Fruit fly (Drosophila melanogaster) whole organism, embryonic: ENCODE data around the gene Mgstl.
A peak's percentile ranks its signal among the peaks of the same experiment; 100 is the strongest.

Experiments used
- Ada2b ChIP-seq: fragments of 200-800 bp; sonication (Bioruptor generic); IDR thresholded peaks from 2 replicates; pipeline ENCODE4 v1.3.6; 2022; ENCODE audit warnings: missing biosample characterization, missing genetic modification characterization
- Antp ChIP-seq: fragments of 200-800 bp; sonication (Bioruptor generic); optimal IDR thresholded peaks from 3 replicates; lab custom pipeline; 2016; ENCODE audit warnings: missing biosample characterization, missing genetic modification characterization
- Bdp1 ChIP-seq: fragments of 200-800 bp; sonication (Bioruptor generic); optimal IDR thresholded peaks from 3 replicates; lab custom pipeline; 2016; ENCODE audit warnings: missing biosample characterization, missing genetic modification characterization
- BtbVII ChIP-seq: fragments of 200-800 bp; sonication (Bioruptor generic); optimal IDR thresholded peaks from 3 replicates; lab custom pipeline; 2017; ENCODE audit warnings: missing biosample characterization, mild to moderate bottlenecking, missing genetic modification characterization
- CG10366 ChIP-seq: fragments of 200-800 bp; sonication (Bioruptor generic); IDR thresholded peaks from 2 replicates; pipeline ENCODE4 v1.3.6; 2022; ENCODE audit warnings: missing biosample characterization, missing genetic modification characterization
- CG10431 ChIP-seq: fragments of 200-800 bp; sonication (Bioruptor generic); optimal IDR thresholded peaks from 3 replicates; lab custom pipeline; 2018; ENCODE audit warnings: missing biosample characterization, mild to moderate bottlenecking, missing genetic modification characterization
- CG10462 ChIP-seq: fragments of 200-800 bp; sonication (Bioruptor generic); optimal IDR thresholded peaks from 2 replicates; lab custom pipeline; 2016; ENCODE audit warnings: missing biosample characterization, missing genetic modification characterization
- CG15269 ChIP-seq: fragments of 200-800 bp; sonication (Bioruptor generic); optimal IDR thresholded peaks from 2 replicates; lab custom pipeline; 2018; ENCODE audit warnings: missing biosample characterization, mild to moderate bottlenecking, missing genetic modification characterization, moderate library complexity
- CG15514 ChIP-seq: fragments of 200-800 bp; sonication (Bioruptor generic); optimal IDR thresholded peaks from 3 replicates; lab custom pipeline; 2017; ENCODE audit warnings: missing biosample characterization, missing genetic modification characterization, mild to moderate bottlenecking, moderate library complexity, missing genetic modification reagents
- CG17802 ChIP-seq: fragments of 200-800 bp; sonication (Bioruptor generic); optimal IDR thresholded peaks from 2 replicates; lab custom pipeline; 2018; ENCODE audit warnings: missing biosample characterization, mild to moderate bottlenecking, missing genetic modification characterization, moderate library complexity
- CG2120 ChIP-seq: fragments of 200-800 bp; sonication (Bioruptor generic); optimal IDR thresholded peaks from 3 replicates; lab custom pipeline; 2016; ENCODE audit warnings: missing biosample characterization, missing genetic modification characterization
- CG3407 ChIP-seq: fragments of 200-800 bp; sonication (Bioruptor generic); optimal IDR thresholded peaks from 2 replicates; lab custom pipeline; 2018; ENCODE audit warnings: missing biosample characterization, mild to moderate bottlenecking, missing genetic modification characterization
- CG3847 ChIP-seq: fragments of 200-800 bp; sonication (Bioruptor generic); IDR thresholded peaks from 2 replicates; pipeline ENCODE4 v1.3.6; 2022; ENCODE audit warnings: missing biosample characterization, missing genetic modification characterization
- CG4424 ChIP-seq: fragments of 200-800 bp; sonication (Bioruptor generic); optimal IDR thresholded peaks from 3 replicates; lab custom pipeline; 2016; ENCODE audit warnings: missing biosample characterization, missing genetic modification characterization
- CG6813 ChIP-seq: fragments of 200-800 bp; sonication (Bioruptor generic); optimal IDR thresholded peaks from 2 replicates; lab custom pipeline; 2017; ENCODE audit warnings: missing biosample characterization, missing genetic modification characterization, mild to moderate bottlenecking, moderate library complexity, missing genetic modification reagents
- CG7271 ChIP-seq: fragments of 200-800 bp; sonication (Bioruptor generic); optimal IDR thresholded peaks from 2 replicates; lab custom pipeline; 2018; ENCODE audit warnings: missing biosample characterization, mild to moderate bottlenecking, missing genetic modification characterization, moderate library complexity
- CG7556 ChIP-seq: fragments of 200-800 bp; sonication (Bioruptor generic); optimal IDR thresholded peaks from 2 replicates; lab custom pipeline; 2017; ENCODE audit warnings: missing biosample characterization, mild to moderate bottlenecking, missing genetic modification characterization
- CG8478 ChIP-seq: fragments of >200 bp; optimal IDR thresholded peaks from 2 replicates; lab custom pipeline; 2018
- CG9797 ChIP-seq: fragments of 200-800 bp; sonication (Bioruptor generic); optimal IDR thresholded peaks from 3 replicates; lab custom pipeline; 2018; ENCODE audit warnings: missing biosample characterization, mild to moderate bottlenecking, missing genetic modification characterization
- CkIIα-i1 ChIP-seq: fragments of 200-800 bp; sonication (Bioruptor generic); IDR thresholded peaks from 2 replicates; pipeline ENCODE4 v1.3.6; 2022; ENCODE audit warnings: missing biosample characterization, missing genetic modification characterization
- D19A ChIP-seq: fragments of 200-800 bp; optimal IDR thresholded peaks from 3 replicates; lab custom pipeline; 2019; ENCODE audit warnings: missing biosample characterization, mild to moderate bottlenecking, missing genetic modification characterization, moderate library complexity
- Hmx ChIP-seq: fragments of 200-800 bp; sonication (Bioruptor generic); optimal IDR thresholded peaks from 2 replicates; lab custom pipeline; 2016; ENCODE audit warnings: missing biosample characterization, missing genetic modification characterization
- Hr39 ChIP-seq: fragments of >200 bp; optimal IDR thresholded peaks from 2 replicates; lab custom pipeline; 2017
- NFAT ChIP-seq: fragments of 200-800 bp; sonication (Bioruptor generic); IDR thresholded peaks from 2 replicates; pipeline ENCODE4 v1.3.6; 2022; ENCODE audit warnings: missing biosample characterization, missing genetic modification characterization
- Nf-YA ChIP-seq: fragments of 200-800 bp; sonication (Bioruptor generic); IDR thresholded peaks from 2 replicates; pipeline ENCODE4 v1.3.6; 2022; ENCODE audit warnings: missing biosample characterization, missing genetic modification characterization
- Oaz ChIP-seq: fragments of 200-800 bp; sonication (Bioruptor generic); IDR thresholded peaks from 2 replicates; pipeline ENCODE4 v1.3.6; 2022; ENCODE audit warnings: missing biosample characterization, missing genetic modification characterization
- Oli ChIP-seq: fragments of 200-800 bp; sonication (Bioruptor generic); optimal IDR thresholded peaks from 2 replicates; lab custom pipeline; 2018; ENCODE audit warnings: missing biosample characterization, mild to moderate bottlenecking, missing genetic modification characterization, moderate library complexity
- Ravus ChIP-seq: fragments of 200-800 bp; sonication (Bioruptor generic); IDR thresholded peaks from 2 replicates; pipeline ENCODE4 v1.3.6; 2022; ENCODE audit warnings: missing biosample characterization, missing genetic modification characterization
- Scr ChIP-seq: fragments of 200-800 bp; sonication (Bioruptor generic); IDR thresholded peaks from 2 replicates; pipeline ENCODE4 v1.3.6; 2022; ENCODE audit warnings: missing biosample characterization, missing genetic modification characterization; ENCODE audit not compliant: partially characterized antibody
- Ssrp ChIP-seq: fragments of 200-800 bp; sonication (Bioruptor generic); optimal IDR thresholded peaks from 2 replicates; lab custom pipeline; 2018; ENCODE audit warnings: missing biosample characterization, mild to moderate bottlenecking, missing genetic modification characterization, moderate library complexity
- TFAM ChIP-seq: fragments of 200-800 bp; sonication (Bioruptor generic); optimal IDR thresholded peaks from 2 replicates; lab custom pipeline; 2017; ENCODE audit warnings: missing biosample characterization, missing genetic modification characterization, inconsistent platforms
- Trl ChIP-seq, 3 experiments: fragments of >200 bp in 2 of 3; fragments of 200-800 bp in 1 of 3; sonication (Bioruptor generic) in 1 of 3; optimal IDR thresholded peaks; 2 replicates in 1 of 3; 3 replicates in 2 of 3; lab custom pipeline; 2016 to 2017; ENCODE audit warnings: missing biosample characterization in 1 of 3, missing genetic modification characterization in 1 of 3
- ac ChIP-seq: fragments of 200-800 bp; sonication (Bioruptor generic); optimal IDR thresholded peaks from 3 replicates; lab custom pipeline; 2017; ENCODE audit warnings: missing biosample characterization, mild to moderate bottlenecking, missing genetic modification characterization
- aop ChIP-seq: fragments of 200-800 bp; sonication (Bioruptor generic); IDR thresholded peaks from 2 replicates; pipeline ENCODE4 v1.3.6; 2022; ENCODE audit warnings: missing biosample characterization, missing genetic modification characterization
- br ChIP-seq: fragments of >200 bp; optimal IDR thresholded peaks from 2 replicates; lab custom pipeline; 2017
- btn ChIP-seq: fragments of 200-800 bp; sonication (Bioruptor generic); optimal IDR thresholded peaks from 2 replicates; lab custom pipeline; 2016; ENCODE audit warnings: missing biosample characterization, missing genetic modification characterization
- chif ChIP-seq, 2 experiments: fragments of 200-800 bp; sonication (Bioruptor generic); optimal IDR thresholded peaks; 3 replicates each; lab custom pipeline; 2016; ENCODE audit warnings: missing biosample characterization in 2 of 2, missing genetic modification characterization in 2 of 2
- dati ChIP-seq: fragments of 200-800 bp; sonication (Bioruptor generic); IDR thresholded peaks from 2 replicates; pipeline ENCODE4 v1.3.6; 2022; ENCODE audit warnings: missing biosample characterization, missing genetic modification characterization
- disco-r ChIP-seq: fragments of 200-800 bp; sonication (Bioruptor generic); optimal IDR thresholded peaks from 2 replicates; lab custom pipeline; 2016; ENCODE audit warnings: missing biosample characterization, missing genetic modification characterization
- ems ChIP-seq: fragments of 200-800 bp; sonication (Bioruptor generic); optimal IDR thresholded peaks from 3 replicates; lab custom pipeline; 2016; ENCODE audit warnings: missing biosample characterization, missing genetic modification characterization
- hth ChIP-seq: fragments of >200 bp; optimal IDR thresholded peaks from 2 replicates; lab custom pipeline; 2017; ENCODE audit warnings: inconsistent platforms
- lmd ChIP-seq: fragments of 200-800 bp; sonication (Bioruptor generic); IDR thresholded peaks from 2 replicates; pipeline ENCODE4 v1.3.6; 2022; ENCODE audit warnings: missing biosample characterization, missing genetic modification characterization
- mirr ChIP-seq: fragments of 200-800 bp; sonication (Bioruptor generic); optimal IDR thresholded peaks from 3 replicates; lab custom pipeline; 2018; ENCODE audit warnings: missing biosample characterization, mild to moderate bottlenecking, missing genetic modification characterization
- otp ChIP-seq: fragments of 200-800 bp; sonication (Bioruptor generic); IDR thresholded peaks from 3 replicates; pipeline ENCODE4, ENCODE4 v1.3.6; 2022; ENCODE audit warnings: missing biosample characterization, missing genetic modification characterization
- p53 ChIP-seq: fragments of 200-800 bp; sonication (Bioruptor generic); optimal IDR thresholded peaks from 2 replicates; lab custom pipeline; 2016; ENCODE audit warnings: missing biosample characterization, missing genetic modification characterization
- sc ChIP-seq, 3 experiments: fragments of >200 bp in 2 of 3; fragments of 200-800 bp in 1 of 3; sonication (Bioruptor generic) in 1 of 3; optimal IDR thresholded peaks; 2 replicates in 2 of 3; 3 replicates in 1 of 3; lab custom pipeline; 2017; ENCODE audit warnings: mild to moderate bottlenecking in 1 of 3, missing biosample characterization in 1 of 3, missing genetic modification characterization in 1 of 3, missing genetic modification reagents in 1 of 3
- sima ChIP-seq: fragments of 200-800 bp; sonication (Bioruptor generic); optimal IDR thresholded peaks from 2 replicates; lab custom pipeline; 2016; ENCODE audit warnings: missing biosample characterization, missing genetic modification characterization
- tio ChIP-seq: fragments of 200-800 bp; sonication (Bioruptor generic); optimal IDR thresholded peaks from 2 replicates; lab custom pipeline; 2017; ENCODE audit warnings: missing biosample characterization, missing genetic modification characterization, inconsistent platforms
- tll ChIP-seq, 2 experiments: fragments of 200-800 bp in 1 of 2; fragments of >200 bp in 1 of 2; sonication (Bioruptor generic) in 1 of 2; optimal IDR thresholded peaks; 2 replicates each; lab custom pipeline; 2017 to 2019; ENCODE audit warnings: missing biosample characterization in 2 of 2, missing genetic modification characterization in 2 of 2, mild to moderate bottlenecking in 1 of 2, moderate library complexity in 1 of 2
- usp ChIP-seq: fragments of >200 bp; optimal IDR thresholded peaks from 2 replicates; lab custom pipeline; 2017; ENCODE audit warnings: missing biosample characterization, missing genetic modification characterization
- wor ChIP-seq: fragments of 200-800 bp; sonication (Bioruptor generic); IDR thresholded peaks from 2 replicates; pipeline ENCODE4 v1.3.6; 2022; ENCODE audit warnings: missing biosample characterization, missing genetic modification characterization

The Mgstl gene

DNA sequence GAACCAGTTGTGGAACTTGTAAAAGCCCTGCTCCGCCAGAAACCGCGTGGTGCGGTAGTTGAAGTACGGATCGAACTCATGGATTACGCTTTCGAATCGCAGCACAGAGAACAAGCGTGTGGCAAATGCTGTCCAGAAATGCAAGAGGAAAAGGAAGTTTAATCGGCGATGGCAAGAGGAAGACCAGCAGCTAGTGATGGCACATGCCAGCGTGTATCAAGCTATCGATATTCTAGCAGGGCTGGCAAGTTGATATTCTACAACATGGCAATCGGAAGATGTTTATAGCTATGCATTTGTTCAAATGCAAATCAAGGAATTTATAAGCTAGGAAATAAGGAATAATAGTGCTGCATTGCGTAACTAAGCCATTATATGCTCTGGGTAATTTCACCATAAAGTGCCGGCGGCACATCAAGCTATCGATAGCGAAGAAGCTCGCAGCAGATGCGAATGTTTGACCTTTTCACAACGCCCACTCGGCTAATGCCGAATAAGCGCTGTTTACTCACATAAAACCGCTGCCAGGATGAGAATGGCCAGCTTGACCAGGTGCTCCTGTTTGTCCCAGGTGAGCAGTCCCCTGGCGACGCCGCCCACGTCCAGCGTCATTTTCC, 11.3 kb downstream of the Mgstl start:
- TF ChIP-seq Bdp1 (GFP tag; lab: Kevin White, UChicago) (peak; percentile 51), Ssrp (tag; lab: Kevin White, UChicago) (peak; percentile 1), Oli (tag; lab: Kevin White, UChicago) (peak; percentile 47), CG8478 (no peak), Ravus (GFP tag; lab: Robert Waterston, UW) (no peak), Nf-YA (GFP tag; lab: Robert Waterston, UW) (peak; percentile 47; the same call in 1 of the 2 replicates), D19A (tag; lab: Kevin White, UChicago) (peak; percentile 32), Antp (GFP tag; lab: Kevin White, UChicago) (peak; percentile 63), Scr (GFP tag; lab: Robert Waterston, UW) (peak; percentile 81), mirr (GFP tag; lab: Kevin White, UChicago) (peak; percentile 94), CG10366 (GFP tag; lab: Robert Waterston, UW) (peak; percentile 46), sc (optimal IDR thresholded peaks at IDR 0.05; lab: Kevin White, UChicago) (no peak), sc (GFP tag; optimal IDR thresholded peaks at IDR 0.05; lab: Kevin White, UChicago) (peak; percentile 18), CG15269 (tag; lab: Kevin White, UChicago) (peak; percentile 71), btn (GFP tag; lab: Kevin White, UChicago) (peak; percentile 60), usp (GFP tag; lab: Kevin White, UChicago) (no peak), br (lab: Kevin White, UChicago) (no peak), Oaz (GFP tag; lab: Robert Waterston, UW) (peak; percentile 32; the same call in 1 of the 2 replicates), Trl (optimal IDR thresholded peaks at IDR 0.05; lab: Kevin White, UChicago) (no peak), Trl (GFP tag; optimal IDR thresholded peaks at IDR 0.05; lab: Kevin White, UChicago) (peak; percentile 72), dati (GFP tag; lab: Robert Waterston, UW) (peak; percentile 63), ac (GFP tag; lab: Kevin White, UChicago) (peak; percentile 85), Hmx (no peak), sima (GFP tag; lab: Kevin White, UChicago) (peak; percentile 24), CG15514 (GFP tag; lab: Kevin White, UChicago) (peak; percentile 89), Hr39 (no peak), hth (lab: Kevin White, UChicago) (no peak), p53 (GFP tag; lab: Kevin White, UChicago) (peak; percentile 61), CG7271 (tag; lab: Kevin White, UChicago) (peak; percentile 87), CG10431 (GFP tag; lab: Kevin White, UChicago) (peak; percentile 80), CG17802 (peak; percentile 56), CG7556 (GFP tag; lab: Kevin White, UChicago) (peak; percentile 23), otp (GFP tag; lab: Robert Waterston, UW) (peak; percentile 88), tll (GFP tag; optimal IDR thresholded peaks at IDR 0.05; lab: Kevin White, UChicago) (no peak), CG6813 (peak; percentile 84), NFAT (GFP tag; lab: Robert Waterston, UW) (peak; percentile 85), CG3847 (peak; percentile 67), CG10462 (GFP tag; lab: Kevin White, UChicago) (peak; percentile 32), CkIIα-i1 (GFP tag; lab: Robert Waterston, UW) (no peak), CG4424 (GFP tag; lab: Kevin White, UChicago) (peak; percentile 74), Ada2b (GFP tag; lab: Robert Waterston, UW) (no peak), wor (GFP tag; lab: Robert Waterston, UW) (no peak), disco-r (GFP tag; lab: Kevin White, UChicago) (peak; percentile 78), CG3407 (peak; percentile 44), ems (GFP tag; lab: Kevin White, UChicago) (peak; percentile 61), CG2120 (peak; percentile 67), lmd (GFP tag; lab: Robert Waterston, UW) (peak; percentile 55), TFAM (GFP tag; lab: Kevin White, UChicago) (peak; percentile 13), tio (GFP tag; lab: Kevin White, UChicago) (peak; percentile 16), BtbVII (GFP tag; lab: Kevin White, UChicago) (peak; percentile 86), CG9797 (peak; percentile 27), chif (GFP tag; optimal IDR thresholded peaks at IDR 0.05; lab: Kevin White, UChicago) (peak; percentile 47 to 59), aop (GFP tag; lab: Robert Waterston, UW) (peak; percentile 33; the same call in 1 of the 2 replicates)
